Worm (Caenorhabditis elegans): ENCODE data around the gene C37E2.2.

The C37E2.2 gene

ce11 chrX:14140040-14140439 is 35.8 kb upstream of the C37E2.2 start, which contains the start of gene nkat-1:
TSS of gene nkat-1 (minus strand) at chrX:14140140.
- no peak for TF ChIP-seq rnt-1 (tag; optimal IDR thresholded peaks at IDR 0.05)
- no peak for TF ChIP-seq nhr-11 (tag; optimal IDR thresholded peaks at IDR 0.05)
- no peak for TF ChIP-seq aly-2 (tag; optimal IDR thresholded peaks at IDR 0.05)
- no peak for TF ChIP-seq ztf-11 (tag; optimal IDR thresholded peaks at IDR 0.05)
- no peak for TF ChIP-seq aha-1 (tag; optimal IDR thresholded peaks at IDR 0.05)
- no peak for TF ChIP-seq nhr-84 (tag; optimal IDR thresholded peaks at IDR 0.05)
- no peak for TF ChIP-seq unc-130 (tag; optimal IDR thresholded peaks at IDR 0.05)
- TF ChIP-seq pqm-1 (tag; optimal IDR thresholded peaks at IDR 0.05) = no peak
- TF ChIP-seq lir-3 (tag; optimal IDR thresholded peaks at IDR 0.05; ENCODE audit: poor library complexity) = no peak
- TF ChIP-seq lin-35 (GFP tag; optimal IDR thresholded peaks at IDR 0.05) = no peak
- TF ChIP-seq unc-30 (tag; optimal IDR thresholded peaks at IDR 0.05) = no peak
- TF ChIP-seq mep-1 (tag; optimal IDR thresholded peaks at IDR 0.05) = no peak
- TF ChIP-seq elt-2 (tag; optimal IDR thresholded peaks at IDR 0.05) = no peak
- TF ChIP-seq mdl-1 (tag; optimal IDR thresholded peaks at IDR 0.05) = no peak
- no peak for TF ChIP-seq efl-3 (GFP tag; optimal IDR thresholded peaks at IDR 0.05)
- no peak for TF ChIP-seq nhr-85 (tag)

- TF ChIP-seq alr-1 (tag; optimal IDR thresholded peaks at IDR 0.05; ENCODE audit: borderline replicate concordance) (no peak), aha-1 (tag; optimal IDR thresholded peaks at IDR 0.05) (no peak), fkh-4 (tag; optimal IDR thresholded peaks at IDR 0.05; ENCODE audit: borderline replicate concordance) (no peak), nhr-237 (tag; optimal IDR thresholded peaks at IDR 0.05) (no peak), dpl-1 (GFP tag; optimal IDR thresholded peaks at IDR 0.05) (peak in 1 of 3 experiments; percentile 41), jun-1 (tag; optimal IDR thresholded peaks at IDR 0.05) (no peak), ztf-4 (tag; optimal IDR thresholded peaks at IDR 0.05) (no peak), egl-27 (tag; optimal IDR thresholded peaks at IDR 0.05) (no peak), nhr-20 (tag; optimal IDR thresholded peaks at IDR 0.05) (no peak), snu-23 (GFP tag; optimal IDR thresholded peaks at IDR 0.05) (no peak), lin-35 (GFP tag; optimal IDR thresholded peaks at IDR 0.05) (peak in 1 of 2 experiments; percentile 16), efl-1 (optimal IDR thresholded peaks at IDR 0.05) (no peak), efl-1 (GFP tag; optimal IDR thresholded peaks at IDR 0.05 in 1 of 2) (peak; percentile 13 to 92)
Measured at ce11 chrX:14141344-14141841, 34.4 kb upstream of the C37E2.2 start.

ce11 chrX:14141896-14142392 is 33.9 kb upstream of the C37E2.2 start, which contains the start of gene ceh-89:
TSS of gene ceh-89 (plus strand) at chrX:14141946.
- TF ChIP-seq fkh-10 (GFP tag; optimal IDR thresholded peaks at IDR 0.05) = no peak
- TF ChIP-seq sptf-1 (tag; optimal IDR thresholded peaks at IDR 0.05) = no peak
- no peak for TF ChIP-seq snu-23 (GFP tag; optimal IDR thresholded peaks at IDR 0.05)
- TF ChIP-seq C34B4.2 (tag; optimal IDR thresholded peaks at IDR 0.05) = no peak
- TF ChIP-seq unc-86 (tag; optimal IDR thresholded peaks at IDR 0.05) = no peak
- no peak for TF ChIP-seq ztf-4 (tag; optimal IDR thresholded peaks at IDR 0.05)
- TF ChIP-seq sox-4 (tag; optimal IDR thresholded peaks at IDR 0.05) = no peak
- TF ChIP-seq hlh-17 (GFP tag; optimal IDR thresholded peaks at IDR 0.05; ENCODE audit: borderline replicate concordance) = no peak
- no peak for TF ChIP-seq nhr-28 (tag; optimal IDR thresholded peaks at IDR 0.05)
- TF ChIP-seq ceh-90 (tag; optimal IDR thresholded peaks at IDR 0.05) = no peak

ce11 chrX:14145634-14146033 is 30.2 kb upstream of the C37E2.2 start:
- peak; percentile 33 for TF ChIP-seq C16A3.4 (tag; optimal IDR thresholded peaks at IDR 0.05)
- no peak for TF ChIP-seq aha-1 (tag; optimal IDR thresholded peaks at IDR 0.05)
- TF ChIP-seq vab-15 (tag; optimal IDR thresholded peaks at IDR 0.05) = no peak
- TF ChIP-seq pqm-1 (tag; optimal IDR thresholded peaks at IDR 0.05) = no peak
- peak in 1 of 2 experiments; percentile 37 for TF ChIP-seq lin-35 (GFP tag; optimal IDR thresholded peaks at IDR 0.05)
- no peak for TF ChIP-seq dsc-1 (tag; optimal IDR thresholded peaks at IDR 0.05)
- no peak for TF ChIP-seq unc-30 (tag; optimal IDR thresholded peaks at IDR 0.05)
- peak in 1 of 2 experiments; percentile 11 for TF ChIP-seq mdl-1 (tag; optimal IDR thresholded peaks at IDR 0.05)
- TF ChIP-seq dpl-1 (GFP tag; optimal IDR thresholded peaks at IDR 0.05) = no peak
- TF ChIP-seq unc-86 (tag; optimal IDR thresholded peaks at IDR 0.05) = no peak
- no peak for TF ChIP-seq fkh-10 (GFP tag; optimal IDR thresholded peaks at IDR 0.05)
- TF ChIP-seq ztf-4 (tag; optimal IDR thresholded peaks at IDR 0.05) = no peak
- no peak for TF ChIP-seq nhr-20 (tag; optimal IDR thresholded peaks at IDR 0.05)
- no peak for TF ChIP-seq unc-62 (GFP tag; optimal IDR thresholded peaks at IDR 0.05)
- TF ChIP-seq fkh-8 (tag; optimal IDR thresholded peaks at IDR 0.05) = no peak
- no peak for TF ChIP-seq sup-37 (GFP tag; optimal IDR thresholded peaks at IDR 0.05)
- TF ChIP-seq ceh-63 (GFP tag; optimal IDR thresholded peaks at IDR 0.05) = no peak
- peak; percentile 21 for TF ChIP-seq elt-2 (tag; optimal IDR thresholded peaks at IDR 0.05)
- peak; percentile 21 for TF ChIP-seq lin-14 (GFP tag; optimal IDR thresholded peaks at IDR 0.05)
- no peak for TF ChIP-seq ztf-11 (tag; optimal IDR thresholded peaks at IDR 0.05)
- no peak for TF ChIP-seq efl-3 (GFP tag; optimal IDR thresholded peaks at IDR 0.05)
- TF ChIP-seq efl-1 (optimal IDR thresholded peaks at IDR 0.05) = no peak
- TF ChIP-seq efl-1 (GFP tag; optimal IDR thresholded peaks at IDR 0.05 in 1 of 2) = no peak

Measured in whole organism, L1 larva.